Fruit fly (Drosophila melanogaster) whole organism, embryonic: ENCODE measurements around the gene mtsh.

ENCODE experiments used
- Bgb ChIP-seq: fragments of 200-800 bp; sonication (Bioruptor generic); IDR thresholded peaks from 2 replicates; pipeline ENCODE4 v1.3.6; 2022; ENCODE audit warnings: missing biosample characterization, missing genetic modification characterization; ENCODE audit not compliant: partially characterized antibody
- Blimp-1 ChIP-seq: fragments of 200-800 bp; sonication (Bioruptor generic); optimal IDR thresholded peaks from 3 replicates; lab custom pipeline; 2018; ENCODE audit warnings: missing biosample characterization, missing genetic modification characterization, mild to moderate bottlenecking, moderate library complexity, missing genetic modification reagents
- CG11504 ChIP-seq: fragments of 200-800 bp; sonication (Bioruptor generic); optimal IDR thresholded peaks from 3 replicates; lab custom pipeline; 2019; ENCODE audit warnings: missing biosample characterization, mild to moderate bottlenecking, missing genetic modification characterization, moderate library complexity
- CG12391 ChIP-seq: fragments of 200-800 bp; sonication (Bioruptor generic); optimal IDR thresholded peaks from 3 replicates; lab custom pipeline; 2018; ENCODE audit warnings: missing biosample characterization, mild to moderate bottlenecking, missing genetic modification characterization, moderate library complexity
- CG13287 ChIP-seq: fragments of 200-800 bp; sonication (Bioruptor generic); IDR thresholded peaks from 2 replicates; pipeline ENCODE4 v1.3.6; 2022; ENCODE audit warnings: missing biosample characterization, missing genetic modification characterization; ENCODE audit not compliant: partially characterized antibody
- CG13424 ChIP-seq: fragments of 200-800 bp; sonication (Bioruptor generic); optimal IDR thresholded peaks from 2 replicates; lab custom pipeline; 2019; ENCODE audit warnings: missing biosample characterization, mild to moderate bottlenecking, missing genetic modification characterization, moderate library complexity
- CG14710 ChIP-seq: fragments of 200-800 bp; sonication (Bioruptor generic); optimal IDR thresholded peaks from 3 replicates; lab custom pipeline; 2019; ENCODE audit warnings: missing biosample characterization, mild to moderate bottlenecking, missing genetic modification characterization, moderate library complexity
- CG14860 ChIP-seq: fragments of 200-800 bp; sonication (Bioruptor generic); IDR thresholded peaks from 3 replicates; pipeline ENCODE4 v1.3.6; 2022; ENCODE audit warnings: missing biosample characterization, missing genetic modification characterization; ENCODE audit not compliant: partially characterized antibody
- CG15696 ChIP-seq: fragments of 200-800 bp; sonication (Bioruptor generic); optimal IDR thresholded peaks from 2 replicates; lab custom pipeline; 2019; ENCODE audit warnings: missing biosample characterization, mild to moderate bottlenecking, missing genetic modification characterization, moderate library complexity
- CG16813 ChIP-seq: fragments of 200-800 bp; sonication (Bioruptor generic); IDR thresholded peaks from 3 replicates; pipeline ENCODE4 v1.3.6; 2022; ENCODE audit warnings: missing biosample characterization, missing genetic modification characterization; ENCODE audit not compliant: partially characterized antibody
- CG17361 ChIP-seq: fragments of 200-800 bp; sonication (Bioruptor generic); IDR thresholded peaks from 3 replicates; pipeline ENCODE4 v1.3.6; 2022; ENCODE audit warnings: missing biosample characterization, missing genetic modification characterization
- CG1792 ChIP-seq: fragments of 200-800 bp; sonication (Bioruptor generic); optimal IDR thresholded peaks from 2 replicates; lab custom pipeline; 2016; ENCODE audit warnings: missing biosample characterization, missing genetic modification characterization
- CG18262 ChIP-seq: fragments of 200-800 bp; optimal IDR thresholded peaks from 3 replicates; lab custom pipeline; 2019; ENCODE audit warnings: missing biosample characterization, mild to moderate bottlenecking, missing genetic modification characterization, moderate library complexity
- CG2120 ChIP-seq: fragments of 200-800 bp; sonication (Bioruptor generic); optimal IDR thresholded peaks from 3 replicates; lab custom pipeline; 2016; ENCODE audit warnings: missing biosample characterization, missing genetic modification characterization
- CG2712 ChIP-seq: fragments of 200-800 bp; optimal IDR thresholded peaks from 3 replicates; lab custom pipeline; 2019; ENCODE audit warnings: missing biosample characterization, mild to moderate bottlenecking, missing genetic modification characterization, moderate library complexity
- CG34224 ChIP-seq: fragments of 200-800 bp; sonication (Bioruptor generic); IDR thresholded peaks from 3 replicates; pipeline ENCODE4 v1.3.6; 2022; ENCODE audit warnings: missing biosample characterization, missing genetic modification characterization; ENCODE audit not compliant: partially characterized antibody
- CG3995 ChIP-seq: fragments of 200-800 bp; sonication (Bioruptor generic); optimal IDR thresholded peaks from 3 replicates; lab custom pipeline; 2016; ENCODE audit warnings: missing biosample characterization, missing genetic modification characterization
- CG7556 ChIP-seq: fragments of 200-800 bp; sonication (Bioruptor generic); optimal IDR thresholded peaks from 2 replicates; lab custom pipeline; 2017; ENCODE audit warnings: missing biosample characterization, mild to moderate bottlenecking, missing genetic modification characterization
- CG8388 ChIP-seq: fragments of 200-800 bp; sonication (Bioruptor generic); optimal IDR thresholded peaks from 2 replicates; lab custom pipeline; 2019; ENCODE audit warnings: missing biosample characterization, mild to moderate bottlenecking, missing genetic modification characterization, moderate library complexity
- CG8924 ChIP-seq: fragments of 200-800 bp; optimal IDR thresholded peaks from 3 replicates; lab custom pipeline; 2019; ENCODE audit warnings: missing biosample characterization, mild to moderate bottlenecking, missing genetic modification characterization, moderate library complexity
- CG9817 ChIP-seq: fragments of 200-800 bp; sonication (Bioruptor generic); optimal IDR thresholded peaks from 2 replicates; lab custom pipeline; 2018; ENCODE audit warnings: missing biosample characterization, mild to moderate bottlenecking, missing genetic modification characterization, moderate library complexity
- CoRest ChIP-seq: fragments of 200-800 bp; sonication (Bioruptor generic); optimal IDR thresholded peaks from 3 replicates; lab custom pipeline; 2018; ENCODE audit warnings: missing biosample characterization, mild to moderate bottlenecking, missing genetic modification characterization, moderate library complexity
- Ets65A ChIP-seq: fragments of 200-800 bp; sonication (Bioruptor generic); peaks from one replicate; lab custom pipeline; 2016; ENCODE audit warnings: missing biosample characterization, missing genetic modification characterization
- MBD-R2 ChIP-seq: fragments of 200-800 bp; sonication (Bioruptor generic); IDR thresholded peaks from 2 replicates; pipeline ENCODE4 v1.3.6; 2022; ENCODE audit warnings: missing biosample characterization, missing genetic modification characterization
- Med ChIP-seq: fragments of 200-800 bp; sonication (Bioruptor generic); peaks from one replicate; lab custom pipeline; 2016; ENCODE audit warnings: missing biosample characterization, missing genetic modification characterization, mild to moderate bottlenecking, inconsistent platforms, moderate library complexity
- Opbp ChIP-seq: fragments of 200-800 bp; sonication (Bioruptor generic); IDR thresholded peaks from 3 replicates; pipeline ENCODE4 v1.3.6; 2022; ENCODE audit warnings: missing biosample characterization, missing genetic modification characterization; ENCODE audit not compliant: partially characterized antibody
- PHDP ChIP-seq: fragments of 200-800 bp; sonication (Bioruptor generic); optimal IDR thresholded peaks from 3 replicates; lab custom pipeline; 2018; ENCODE audit warnings: missing biosample characterization, mild to moderate bottlenecking, missing genetic modification characterization, moderate library complexity
- Rfx ChIP-seq: fragments of 200-800 bp; sonication (Bioruptor generic); IDR thresholded peaks from 2 replicates; pipeline ENCODE4 v1.3.6; 2022; ENCODE audit warnings: missing biosample characterization, missing genetic modification characterization
- Scr ChIP-seq: fragments of 200-800 bp; sonication (Bioruptor generic); IDR thresholded peaks from 2 replicates; pipeline ENCODE4 v1.3.6; 2022; ENCODE audit warnings: missing biosample characterization, missing genetic modification characterization; ENCODE audit not compliant: partially characterized antibody
- Sry-δ ChIP-seq: fragments of 200-800 bp; sonication (Bioruptor generic); optimal IDR thresholded peaks from 2 replicates; lab custom pipeline; 2016; ENCODE audit warnings: missing biosample characterization, missing genetic modification characterization
- YL-1 ChIP-seq: fragments of 200-800 bp; sonication (Bioruptor generic); optimal IDR thresholded peaks from 3 replicates; lab custom pipeline; 2017; ENCODE audit warnings: missing biosample characterization, mild to moderate bottlenecking, missing genetic modification characterization
- ac ChIP-seq: fragments of 200-800 bp; sonication (Bioruptor generic); optimal IDR thresholded peaks from 3 replicates; lab custom pipeline; 2017; ENCODE audit warnings: missing biosample characterization, mild to moderate bottlenecking, missing genetic modification characterization
- az2 ChIP-seq: fragments of 200-800 bp; sonication (Bioruptor generic); optimal IDR thresholded peaks from 3 replicates; lab custom pipeline; 2016; ENCODE audit warnings: missing biosample characterization, missing genetic modification characterization
- crp ChIP-seq, 2 experiments: fragments of 200-800 bp; sonication (Bioruptor generic); optimal IDR thresholded peaks; 2 replicates in 1 of 2; 3 replicates in 1 of 2; lab custom pipeline; 2017; ENCODE audit warnings: missing biosample characterization in 2 of 2, missing genetic modification characterization in 2 of 2, mild to moderate bottlenecking in 1 of 2, moderate library complexity in 1 of 2
- dm ChIP-seq: fragments of 200-800 bp; sonication (Bioruptor generic); optimal IDR thresholded peaks from 3 replicates; lab custom pipeline; 2016; ENCODE audit warnings: missing biosample characterization, missing genetic modification characterization
- dysf ChIP-seq: fragments of 200-800 bp; sonication (Bioruptor generic); IDR thresholded peaks from 3 replicates; pipeline ENCODE4 v1.3.6; 2022; ENCODE audit warnings: missing biosample characterization, missing genetic modification characterization
- gce ChIP-seq: fragments of 200-800 bp; sonication (Bioruptor generic); IDR thresholded peaks from 3 replicates; pipeline ENCODE4 v1.3.6; 2022; ENCODE audit warnings: missing biosample characterization, missing genetic modification characterization
- kah ChIP-seq: fragments of 200-800 bp; sonication (Bioruptor generic); optimal IDR thresholded peaks from 2 replicates; lab custom pipeline; 2018; ENCODE audit warnings: missing biosample characterization, mild to moderate bottlenecking, missing genetic modification characterization
- nerfin-1 ChIP-seq: fragments of 200-800 bp; sonication (Bioruptor generic); optimal IDR thresholded peaks from 3 replicates; lab custom pipeline; 2019; ENCODE audit warnings: missing biosample characterization, mild to moderate bottlenecking, missing genetic modification characterization, moderate library complexity
- pros ChIP-seq: fragments of 200-800 bp; sonication (Bioruptor generic); optimal IDR thresholded peaks from 3 replicates; lab custom pipeline; 2019; ENCODE audit warnings: missing biosample characterization, mild to moderate bottlenecking, missing genetic modification characterization, moderate library complexity
- stwl ChIP-seq: fragments of 200-800 bp; sonication (Bioruptor generic); optimal IDR thresholded peaks from 3 replicates; lab custom pipeline; 2018; ENCODE audit warnings: missing biosample characterization, mild to moderate bottlenecking, missing genetic modification characterization, moderate library complexity
- tap ChIP-seq: fragments of 200-800 bp; optimal IDR thresholded peaks from 3 replicates; lab custom pipeline; 2019; ENCODE audit warnings: missing biosample characterization, mild to moderate bottlenecking, missing genetic modification characterization, moderate library complexity
- tin ChIP-seq: fragments of 200-800 bp; sonication (Bioruptor generic); optimal IDR thresholded peaks from 3 replicates; lab custom pipeline; 2016; ENCODE audit warnings: missing biosample characterization, missing genetic modification characterization
- tna ChIP-seq: fragments of 200-800 bp; sonication (Bioruptor generic); IDR thresholded peaks from 2 replicates; pipeline ENCODE4 v1.3.6; 2022; ENCODE audit warnings: missing biosample characterization, missing genetic modification characterization; ENCODE audit not compliant: partially characterized antibody
- vnd ChIP-seq: fragments of 200-800 bp; sonication (Bioruptor generic); IDR thresholded peaks from 3 replicates; pipeline ENCODE4 v1.3.6; 2022; ENCODE audit warnings: missing biosample characterization, missing genetic modification characterization; ENCODE audit not compliant: partially characterized antibody

Gene mtsh

dm6 chr2L:8311091-8311490 lies 8.6 kb downstream of the mtsh start, which contains the start of the genes CG7810 and CG7806 (continued):
- TF ChIP-seq pros (GFP tag; lab: Kevin White, UChicago) = peak; percentile 37
- TF ChIP-seq CG3995 (GFP tag; lab: Kevin White, UChicago) = peak; percentile 60
- TF ChIP-seq tap (tag; lab: Kevin White, UChicago) = peak; percentile 84
- peak; percentile 77; the same call in 2 of the 3 replicates for TF ChIP-seq gce (GFP tag; lab: Robert Waterston, UW)
- TF ChIP-seq CG1792 (GFP tag; lab: Kevin White, UChicago) = peak; percentile 63
- TF ChIP-seq, all 482 proteins: peak for 407

dm6 chr2L:8307817-8308551 lies 11.7 kb downstream of the mtsh start, which contains the start of the genes Ostgamma and Mettl14:
Gene Ostgamma (minus strand): TSS chr2L:8308192.
Gene Mettl14 (plus strand): TSS chr2L:8308427.
- TF ChIP-seq stwl (tag; lab: Kevin White, UChicago) (peak; percentile 36), CG17361 (GFP tag; lab: Robert Waterston, UW) (peak; percentile 36; the same call in 1 of the 3 replicates), MBD-R2 (peak; percentile 52), CG11504 (tag; lab: Kevin White, UChicago) (no peak), CG2120 (GFP tag; lab: Kevin White, UChicago) (peak; percentile 34), Med (peak; percentile 25), az2 (peak; percentile 8), YL-1 (GFP tag; lab: Kevin White, UChicago) (peak; percentile 82), CG18262 (peak; percentile 31), nerfin-1 (tag; lab: Kevin White, UChicago) (peak; percentile 24), Sry-δ (peak; percentile 74), Rfx (GFP tag; lab: Robert Waterston, UW) (no peak), kah (GFP tag; lab: Kevin White, UChicago) (no peak), Ets65A (GFP tag; lab: Kevin White, UChicago) (no peak), CG8388 (GFP tag; lab: Kevin White, UChicago) (peak; percentile 16), PHDP (tag; lab: Kevin White, UChicago) (peak; percentile 16), CoRest (tag; lab: Kevin White, UChicago) (peak; percentile 28), ac (GFP tag; lab: Kevin White, UChicago) (no peak), CG2712 (peak; percentile 84), CG8924 (peak; percentile 43), Bgb (GFP tag; lab: Robert Waterston, UW) (peak; percentile 41), vnd (0 out of 3 replicates have a peak, but pooled peaks have one; percentile 53), CG13287 (GFP tag; lab: Robert Waterston, UW) (peak; percentile 89), CG16813 (peak; percentile 72), dysf (GFP tag; lab: Robert Waterston, UW) (no peak), CG14860 (peak; percentile 66; the same call in 2 of the 3 replicates), crp (GFP tag; optimal IDR thresholded peaks at IDR 0.05; lab: Kevin White, UChicago) (peak in 1 of 2 experiments; percentile 65), Blimp-1 (GFP tag; lab: Kevin White, UChicago) (no peak), CG12391 (tag; lab: Kevin White, UChicago) (peak; percentile 57), CG13424 (peak; percentile 16), CG34224 (GFP tag; lab: Robert Waterston, UW) (peak; percentile 81), Opbp (GFP tag; lab: Robert Waterston, UW) (peak; percentile 66; the same call in 2 of the 3 replicates), tna (GFP tag; lab: Robert Waterston, UW) (0 out of 2 replicates have a peak, but pooled peaks have one; percentile 5), Scr (GFP tag; lab: Robert Waterston, UW) (peak; percentile 89), CG14710 (peak; percentile 70), tin (GFP tag; lab: Kevin White, UChicago) (peak; percentile 7), CG7556 (GFP tag; lab: Kevin White, UChicago) (no peak), CG15696 (tag; lab: Kevin White, UChicago) (peak; percentile 9), dm (GFP tag; lab: Kevin White, UChicago) (peak; percentile 9), CG9817 (tag; lab: Kevin White, UChicago) (peak; percentile 3)
